Fruit fly (Drosophila melanogaster): Measurements from ENCODE around the gene PIG-K.

The PIG-K gene

DNA sequence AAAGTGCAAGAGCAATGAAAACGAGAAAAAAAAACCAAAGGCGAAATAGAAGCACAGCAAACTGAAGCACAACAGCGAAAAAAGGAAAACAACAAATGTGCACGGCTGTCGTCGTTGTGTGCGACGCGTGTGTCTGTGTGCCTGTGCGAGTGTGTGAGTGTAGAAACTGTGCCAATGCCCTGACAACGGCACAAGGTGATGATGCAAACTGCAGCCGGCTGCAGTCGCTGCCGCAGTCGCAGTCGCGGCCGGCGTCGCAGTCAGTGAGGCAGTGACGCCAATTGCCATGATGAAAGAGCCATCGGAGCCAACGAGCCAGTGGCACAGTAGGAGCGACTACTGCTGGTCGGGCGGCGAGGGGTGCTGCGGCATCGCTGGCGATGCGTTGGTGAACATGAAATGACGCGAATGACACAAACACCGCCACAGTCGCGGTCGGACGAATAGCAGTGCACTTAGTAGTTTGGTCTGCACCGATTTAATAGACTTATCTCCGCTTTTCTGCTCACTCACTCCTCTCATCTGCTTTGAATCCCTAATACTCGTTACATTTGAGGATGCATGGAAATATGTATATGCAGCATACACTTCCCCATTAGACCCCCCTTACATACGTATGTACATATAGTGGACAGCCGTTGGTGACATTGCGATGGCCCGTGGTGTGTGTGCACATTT, 40.4 kb downstream of the PIG-K start (continued):
- TF ChIP-seq CG3281 (GFP tag; optimal IDR thresholded peaks at IDR 0.05) (no peak), CG7372 (GFP tag; IDR thresholded peaks at IDR 0.05) (no peak), slp2 (GFP tag; optimal IDR thresholded peaks at IDR 0.05) (peak; percentile 47), CG11696 (GFP tag; IDR thresholded peaks at IDR 0.05) (peak; percentile 78; the same call in 1 of the 2 replicates), D19A (tag; optimal IDR thresholded peaks at IDR 0.05) (peak; percentile 62), Oaz (GFP tag; IDR thresholded peaks at IDR 0.05) (peak; percentile 24; the same call in 1 of the 2 replicates), CG17328 (GFP tag; IDR thresholded peaks at IDR 0.05) (peak; percentile 56), CG12071 (GFP tag; optimal IDR thresholded peaks at IDR 0.05) (peak; percentile 67), CG5180 (GFP tag; optimal IDR thresholded peaks at IDR 0.05) (peak; percentile 75), CG10565 (GFP tag; optimal IDR thresholded peaks at IDR 0.05) (no peak), CG11560 (tag; IDR thresholded peaks at IDR 0.05) (peak; percentile 32; the same call in 1 of the 3 replicates), peb (GFP tag; IDR thresholded peaks at IDR 0.05) (0 out of 2 replicates have a peak, but pooled peaks have one; percentile 16), CG3163 (GFP tag; optimal IDR thresholded peaks at IDR 0.05) (peak; percentile 2), exex (tag; optimal IDR thresholded peaks at IDR 0.05) (no peak), Sox100B (GFP tag; optimal IDR thresholded peaks at IDR 0.05) (peak; percentile 70), Atf3 (GFP tag; optimal IDR thresholded peaks at IDR 0.05) (peak; percentile 6), CG4820 (GFP tag; optimal IDR thresholded peaks at IDR 0.05) (peak; percentile 45), run (tag; optimal IDR thresholded peaks at IDR 0.05) (peak; percentile 53), gro (GFP tag; optimal IDR thresholded peaks at IDR 0.05) (no peak), NFAT (GFP tag; IDR thresholded peaks at IDR 0.05) (no peak), slou (GFP tag; optimal IDR thresholded peaks at IDR 0.05) (no peak), sens-2 (GFP tag; IDR thresholded peaks at IDR 0.05) (peak; percentile 48; the same call in 1 of the 2 replicates), Antp (GFP tag; optimal IDR thresholded peaks at IDR 0.05) (peak; percentile 57), HLH54F (GFP tag; optimal IDR thresholded peaks at IDR 0.05) (no peak), CG12299 (tag; optimal IDR thresholded peaks at IDR 0.05) (peak; percentile 9), MTF-1 (GFP tag; optimal IDR thresholded peaks at IDR 0.05; ENCODE audit: borderline replicate concordance) (peak; percentile 32), sisA (GFP tag; IDR thresholded peaks at IDR 0.05) (peak; percentile 70), CG1233 (GFP tag; optimal IDR thresholded peaks at IDR 0.05) (peak; percentile 43), Hsf (GFP tag; optimal IDR thresholded peaks at IDR 0.05) (peak; percentile 39), CG1602 (GFP tag; optimal IDR thresholded peaks at IDR 0.05) (no peak), pros (GFP tag; optimal IDR thresholded peaks at IDR 0.05) (peak; percentile 18), hth (optimal IDR thresholded peaks at IDR 0.05) (no peak), dpn (GFP tag; optimal IDR thresholded peaks at IDR 0.05) (peak; percentile 28 to 65), grau (tag; optimal IDR thresholded peaks at IDR 0.05) (peak; percentile 57), CG2199 (GFP tag; IDR thresholded peaks at IDR 0.05) (no peak), jumu (GFP tag; optimal IDR thresholded peaks at IDR 0.05) (peak; percentile 43), CG13424 (tag; optimal IDR thresholded peaks at IDR 0.05) (peak; percentile 82), CG30431 (GFP tag; optimal IDR thresholded peaks at IDR 0.05) (peak; percentile 24), Nf-YA (GFP tag; IDR thresholded peaks at IDR 0.05) (0 out of 2 replicates have a peak, but pooled peaks have one; percentile 37), aop (GFP tag; IDR thresholded peaks at IDR 0.05) (no peak), ind (GFP tag; optimal IDR thresholded peaks at IDR 0.05) (peak; percentile 61), crp (GFP tag; optimal IDR thresholded peaks at IDR 0.05) (peak in 1 of 2 experiments; percentile 26), CG17802 (tag; optimal IDR thresholded peaks at IDR 0.05) (peak; percentile 40), Lhr (GFP tag; optimal IDR thresholded peaks at IDR 0.05) (peak; percentile 35), Dfd (GFP tag; optimal IDR thresholded peaks at IDR 0.05) (no peak), H2.0 (GFP tag; IDR thresholded peaks at IDR 0.05) (peak; percentile 50; the same call in 1 of the 2 replicates), CG3407 (GFP tag; optimal IDR thresholded peaks at IDR 0.05) (peak; percentile 40), trh (GFP tag; optimal IDR thresholded peaks at IDR 0.05) (no peak), otp (GFP tag; IDR thresholded peaks at IDR 0.05) (0 out of 3 replicates have a peak, but pooled peaks have one; percentile 31), CG12769 (tag; optimal IDR thresholded peaks at IDR 0.05) (peak; percentile 66)
